Worm (Caenorhabditis elegans) whole organism, young adult: ENCODE measurements around the gene B0563.9.

Source experiments
- B0035.1 ChIP-seq: sonication (generic microtip); optimal IDR thresholded peaks from 2 replicates; lab custom pipeline; 2016; ENCODE audit warnings: missing genetic modification characterization, mild to moderate bottlenecking, missing compliant biosample characterization, missing genotype, missing genetic modification reagents
- B0336.3 ChIP-seq: fragments of 200-800 bp; sonication (Bioruptor generic); IDR thresholded peaks from 2 replicates; pipeline ENCODE4 v1.3.6; 2022; ENCODE audit warnings: missing genetic modification characterization, missing compliant biosample characterization
- F52B5.7 ChIP-seq: sonication (generic microtip); optimal IDR thresholded peaks from 2 replicates; lab custom pipeline; 2016; ENCODE audit warnings: mild to moderate bottlenecking, missing genetic modification characterization, missing compliant biosample characterization
- T26A5.8 ChIP-seq: sonication (generic microtip); optimal IDR thresholded peaks from 2 replicates; lab custom pipeline; 2016; ENCODE audit warnings: missing genetic modification characterization, missing compliant biosample characterization
- Y67H2A.10 ChIP-seq: fragments of 200-800 bp; sonication (Bioruptor generic); conservative IDR thresholded peaks from 2 replicates; pipeline ENCODE4 v1.3.6; 2022; ENCODE audit warnings: missing genetic modification reagents, missing genetic modification characterization, missing compliant biosample characterization
- akir-1 ChIP-seq: fragments of 200-800 bp; sonication (Bioruptor generic); optimal IDR thresholded peaks from 2 replicates; lab custom pipeline; 2018; ENCODE audit warnings: mild to moderate bottlenecking, missing genetic modification characterization, moderate library complexity, missing compliant biosample characterization
- attf-6 ChIP-seq: fragments of 200-800 bp; sonication (Bioruptor generic); IDR thresholded peaks from 2 replicates; pipeline ENCODE4 v1.3.6; 2022; ENCODE audit warnings: missing genetic modification reagents, missing genetic modification characterization, missing compliant biosample characterization
- bed-1 ChIP-seq: fragments of 200-800 bp; sonication (Bioruptor generic); IDR thresholded peaks from 2 replicates; pipeline ENCODE4 v1.3.6; 2022; ENCODE audit warnings: missing genetic modification reagents, missing genetic modification characterization, missing compliant biosample characterization
- bed-2 ChIP-seq: fragments of 200-800 bp; sonication (Bioruptor generic); IDR thresholded peaks from 2 replicates; pipeline ENCODE4 v1.3.6; 2022; ENCODE audit warnings: missing genetic modification reagents, missing genetic modification characterization, missing compliant biosample characterization
- ccch-3 ChIP-seq: fragments of 200-800 bp; sonication (Bioruptor generic); optimal IDR thresholded peaks from 2 replicates; lab custom pipeline; 2018; ENCODE audit warnings: mild to moderate bottlenecking, missing genetic modification characterization, missing compliant biosample characterization
- die-1 ChIP-seq: sonication (generic microtip); optimal IDR thresholded peaks from 2 replicates; lab custom pipeline; 2016; ENCODE audit warnings: missing genotype, mild to moderate bottlenecking, missing genetic modification characterization, missing compliant biosample characterization
- dpff-1 ChIP-seq: sonication (generic microtip); optimal IDR thresholded peaks from 2 replicates; lab custom pipeline; 2017; ENCODE audit warnings: mild to moderate bottlenecking, missing genetic modification characterization, missing compliant biosample characterization
- egl-44 ChIP-seq: fragments of 200-800 bp; sonication (Bioruptor generic); IDR thresholded peaks from 2 replicates; pipeline ENCODE4 v1.3.6; 2022; ENCODE audit warnings: missing genetic modification reagents, missing genetic modification characterization, missing compliant biosample characterization
- ets-4 ChIP-seq: fragments of 200-800 bp; sonication (Bioruptor generic); optimal IDR thresholded peaks from 2 replicates; lab custom pipeline; 2018; ENCODE audit warnings: mild to moderate bottlenecking, missing genetic modification characterization, missing compliant biosample characterization
- fkh-3 ChIP-seq: sonication (generic microtip); optimal IDR thresholded peaks from 2 replicates; lab custom pipeline; 2016; ENCODE audit warnings: mild to moderate bottlenecking, missing genetic modification characterization, missing compliant biosample characterization
- hlh-12 ChIP-seq: sonication (generic microtip); optimal IDR thresholded peaks from 2 replicates; lab custom pipeline; 2016; ENCODE audit warnings: missing genetic modification characterization, missing compliant biosample characterization
- hlh-26 ChIP-seq: fragments of 200-800 bp; sonication (Bioruptor generic); conservative IDR thresholded peaks from 2 replicates; pipeline ENCODE4 v1.3.6; 2022; ENCODE audit warnings: missing genetic modification reagents, missing genetic modification characterization, missing compliant biosample characterization
- lag-1 ChIP-seq: fragments of 200-800 bp; sonication (Bioruptor generic); IDR thresholded peaks from 2 replicates; pipeline ENCODE4 v1.3.6; 2022; ENCODE audit warnings: missing genetic modification reagents, missing genetic modification characterization, missing compliant biosample characterization
- let-526 ChIP-seq: fragments of 200-800 bp; sonication (Bioruptor generic); IDR thresholded peaks from 2 replicates; pipeline ENCODE4 v1.3.6; 2022; ENCODE audit warnings: missing genetic modification reagents, missing genetic modification characterization, missing compliant biosample characterization
- let-607 ChIP-seq, 2 experiments: fragments of 200-800 bp in 1 of 2; sonication (Bioruptor generic) in 1 of 2; sonication (generic microtip) in 1 of 2; optimal IDR thresholded peaks; 2 replicates each; lab custom pipeline; 2016 to 2018; ENCODE audit warnings: mild to moderate bottlenecking in 2 of 2, missing compliant biosample characterization in 2 of 2, missing genetic modification characterization in 2 of 2, moderate library complexity in 2 of 2, missing genotype in 1 of 2
- lin-26 ChIP-seq: fragments of 200-800 bp; sonication (Bioruptor generic); IDR thresholded peaks from 2 replicates; pipeline ENCODE4 v1.3.6; 2022; ENCODE audit warnings: missing genetic modification reagents, missing genetic modification characterization, missing compliant biosample characterization
- madf-8 ChIP-seq: fragments of 200-800 bp; sonication (Bioruptor generic); conservative IDR thresholded peaks from 2 replicates; pipeline ENCODE4 v1.3.6; 2022; ENCODE audit warnings: missing genetic modification reagents, missing genetic modification characterization, missing compliant biosample characterization
- mcd-1 ChIP-seq: fragments of 200-800 bp; sonication (Bioruptor generic); IDR thresholded peaks from 2 replicates; pipeline ENCODE4 v1.3.6; 2022; ENCODE audit warnings: missing genetic modification reagents, missing genetic modification characterization, missing compliant biosample characterization
- nfyb-1 ChIP-seq: fragments of 200-800 bp; sonication (Bioruptor generic); IDR thresholded peaks from 2 replicates; pipeline ENCODE4 v1.3.6; 2022; ENCODE audit warnings: missing genetic modification reagents, missing genetic modification characterization, missing compliant biosample characterization
- nhr-179 ChIP-seq: sonication (generic microtip); optimal IDR thresholded peaks from 2 replicates; lab custom pipeline; 2016; ENCODE audit warnings: mild to moderate bottlenecking, missing genetic modification characterization, missing compliant biosample characterization
- nhr-27 ChIP-seq: fragments of 200-800 bp; sonication (Bioruptor generic); optimal IDR thresholded peaks from 2 replicates; lab custom pipeline; 2018; ENCODE audit warnings: mild to moderate bottlenecking, missing genetic modification characterization, moderate library complexity, missing compliant biosample characterization
- rec-8 ChIP-seq, 2 experiments: sonication (generic microtip); optimal IDR thresholded peaks; 2 replicates each; lab custom pipeline; 2016; ENCODE audit warnings: mild to moderate bottlenecking in 2 of 2, missing genetic modification characterization in 2 of 2, missing genetic modification reagents in 2 of 2, missing genotype in 2 of 2, missing biosample characterization in 1 of 2, missing compliant biosample characterization in 1 of 2, moderate library complexity in 1 of 2
- sdz-38 ChIP-seq: sonication (generic microtip); optimal IDR thresholded peaks from 2 replicates; lab custom pipeline; 2016; ENCODE audit warnings: missing genotype, missing genetic modification characterization, missing compliant biosample characterization
- snpc-1.1 ChIP-seq: sonication (generic microtip); optimal IDR thresholded peaks from 2 replicates; lab custom pipeline; 2017; ENCODE audit warnings: missing genetic modification characterization, mild to moderate bottlenecking, missing compliant biosample characterization, antibody characterized with exemption, moderate library complexity, missing genotype, missing genetic modification reagents; ENCODE audit not compliant: insufficient read depth
- snpc-1.3 ChIP-seq: sonication (generic microtip); optimal IDR thresholded peaks from 2 replicates; lab custom pipeline; 2017; ENCODE audit warnings: missing genetic modification characterization, mild to moderate bottlenecking, missing compliant biosample characterization, antibody characterized with exemption, moderate library complexity, missing genotype, missing genetic modification reagents; ENCODE audit not compliant: insufficient read depth
- somi-1 ChIP-seq: fragments of 200-800 bp; sonication (Bioruptor generic); optimal IDR thresholded peaks from 2 replicates; lab custom pipeline; 2018; ENCODE audit warnings: mild to moderate bottlenecking, missing genetic modification characterization, missing compliant biosample characterization
- tbp1 ChIP-seq: fragments of 200-800 bp; sonication (Bioruptor generic); optimal IDR thresholded peaks from 2 replicates; lab custom pipeline; 2018; ENCODE audit warnings: mild to moderate bottlenecking, missing genetic modification characterization, missing compliant biosample characterization
- tlf-1 ChIP-seq: fragments of 200-800 bp; sonication (Bioruptor generic); optimal IDR thresholded peaks from 2 replicates; lab custom pipeline; 2018; ENCODE audit warnings: mild to moderate bottlenecking, missing genetic modification characterization, missing compliant biosample characterization
- unc-62 ChIP-seq: fragments of 150-350 bp; optimal IDR thresholded peaks from 2 replicates; lab custom pipeline; 2014; ENCODE audit warnings: missing biosample characterization, missing genetic modification reagents, missing genetic modification characterization
- xnd-1 ChIP-seq: sonication (generic microtip); optimal IDR thresholded peaks from 2 replicates; lab custom pipeline; 2016; ENCODE audit warnings: missing genotype, missing genetic modification reagents, missing genetic modification characterization, missing compliant biosample characterization
- zfh-2 ChIP-seq: fragments of 200-800 bp; sonication (Bioruptor generic); conservative IDR thresholded peaks from 2 replicates; pipeline ENCODE4 v1.3.6; 2022; ENCODE audit warnings: missing genetic modification reagents, missing genetic modification characterization, missing compliant biosample characterization
- zim-3 ChIP-seq: sonication (generic microtip); optimal IDR thresholded peaks from 2 replicates; lab custom pipeline; 2017; ENCODE audit warnings: mild to moderate bottlenecking, missing genetic modification characterization, moderate library complexity, missing compliant biosample characterization
- ztf-22 ChIP-seq: fragments of 200-800 bp; sonication (Bioruptor generic); optimal IDR thresholded peaks from 2 replicates; lab custom pipeline; 2018; ENCODE audit warnings: mild to moderate bottlenecking, missing genetic modification characterization, moderate library complexity, missing compliant biosample characterization
- ztf-26 ChIP-seq: sonication (generic microtip); optimal IDR thresholded peaks from 2 replicates; lab custom pipeline; 2017; ENCODE audit warnings: missing genetic modification characterization, missing compliant biosample characterization
- ztf-3 ChIP-seq: fragments of 200-800 bp; sonication (Bioruptor generic); optimal IDR thresholded peaks from 2 replicates; lab custom pipeline; 2018; ENCODE audit warnings: mild to moderate bottlenecking, missing genetic modification characterization, missing compliant biosample characterization
- ztf-6 ChIP-seq: fragments of 200-800 bp; sonication (Bioruptor generic); IDR thresholded peaks from 2 replicates; pipeline ENCODE4 v1.3.6; 2022; ENCODE audit warnings: missing genetic modification reagents, missing genetic modification characterization, missing compliant biosample characterization

B0563.9 gene

DNA sequence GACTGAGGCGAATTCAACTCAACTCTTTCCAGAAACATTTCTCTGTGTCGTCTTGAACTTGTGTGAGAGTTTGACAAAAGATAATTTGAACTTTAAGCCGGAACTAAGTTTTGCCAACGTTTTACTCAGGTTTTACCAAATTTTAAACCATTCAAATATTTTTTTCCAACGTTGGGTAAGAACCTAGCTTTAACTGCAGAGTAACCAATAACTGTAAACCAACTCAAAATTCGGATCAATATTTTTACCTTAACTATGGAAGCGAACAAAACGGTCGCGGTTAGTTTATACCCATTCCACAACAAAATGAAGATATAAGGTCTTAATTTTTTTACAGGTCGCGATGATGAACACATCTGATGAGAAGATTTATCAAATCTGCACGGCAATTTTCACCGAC lies 4.4 kb downstream of the B0563.9 start:
- TF ChIP-seq somi-1 (GFP tag; lab: Kevin White, UChicago) (no peak), F52B5.7 (tag; lab: Kevin White, UChicago) (no peak), ztf-6 (GFP tag; lab: Robert Waterston, UW) (no peak), lag-1 (no peak), hlh-26 (GFP tag; lab: Robert Waterston, UW) (no peak), let-607 (tag; optimal IDR thresholded peaks at IDR 0.05; lab: Kevin White, UChicago) (no peak), tlf-1 (GFP tag; lab: Kevin White, UChicago) (no peak), ztf-3 (no peak), tbp1 (GFP tag; lab: Kevin White, UChicago) (no peak), rec-8 (tag; optimal IDR thresholded peaks at IDR 0.05; lab: Kevin White, UChicago) (no peak)

DNA sequence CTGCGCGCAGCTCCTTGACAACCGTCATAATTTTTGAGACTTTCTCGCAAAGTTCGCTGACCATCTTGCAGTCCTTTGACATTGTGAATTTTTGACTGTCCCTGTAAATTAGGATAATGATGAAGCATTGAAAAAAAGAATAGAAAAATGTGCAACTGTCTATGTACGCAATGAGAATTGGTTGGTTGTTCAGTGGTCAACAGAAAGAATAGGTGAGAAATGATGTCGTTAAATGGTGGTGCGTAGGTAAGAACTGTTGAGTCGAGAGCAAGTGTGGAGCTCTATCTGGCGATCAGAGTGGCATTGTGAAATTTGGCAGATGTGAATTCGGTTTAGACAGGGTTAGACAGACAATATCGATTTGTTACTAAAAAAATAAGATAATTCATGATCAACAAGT lies 6.1 kb downstream of the B0563.9 start, which contains the start of gene B0563.8:
Gene B0563.8, minus strand, starts transcription at position 101 of the 400 bp plus-strand sequence.
- no peak for TF ChIP-seq ztf-26
- TF ChIP-seq xnd-1 (tag; lab: Kevin White, UChicago): no peak
- no peak for TF ChIP-seq Y67H2A.10 (GFP tag; lab: Robert Waterston, UW)
- TF ChIP-seq fkh-3 (tag; lab: Kevin White, UChicago): no peak
- TF ChIP-seq madf-8 (GFP tag; lab: Robert Waterston, UW): no peak
- TF ChIP-seq nfyb-1: no peak
- TF ChIP-seq bed-2 (GFP tag; lab: Robert Waterston, UW): no peak
- no peak for TF ChIP-seq sdz-38 (tag; lab: Kevin White, UChicago)
- no peak for TF ChIP-seq bed-1 (GFP tag; lab: Robert Waterston, UW)
- no peak for TF ChIP-seq snpc-1.3
- TF ChIP-seq attf-6: no peak
- TF ChIP-seq ets-4 (GFP tag; lab: Kevin White, UChicago): no peak
- TF ChIP-seq snpc-1.1 (tag; lab: Kevin White, UChicago): no peak
- no peak for TF ChIP-seq rec-8 (tag; optimal IDR thresholded peaks at IDR 0.05; lab: Kevin White, UChicago)
- TF ChIP-seq ztf-22 (GFP tag; lab: Kevin White, UChicago): no peak
- no peak for TF ChIP-seq hlh-12
- no peak for TF ChIP-seq unc-62 (GFP tag; lab: Kevin White, UChicago)
- no peak for TF ChIP-seq tlf-1 (GFP tag; lab: Kevin White, UChicago)
- TF ChIP-seq akir-1 (GFP tag; lab: Kevin White, UChicago): no peak

DNA sequence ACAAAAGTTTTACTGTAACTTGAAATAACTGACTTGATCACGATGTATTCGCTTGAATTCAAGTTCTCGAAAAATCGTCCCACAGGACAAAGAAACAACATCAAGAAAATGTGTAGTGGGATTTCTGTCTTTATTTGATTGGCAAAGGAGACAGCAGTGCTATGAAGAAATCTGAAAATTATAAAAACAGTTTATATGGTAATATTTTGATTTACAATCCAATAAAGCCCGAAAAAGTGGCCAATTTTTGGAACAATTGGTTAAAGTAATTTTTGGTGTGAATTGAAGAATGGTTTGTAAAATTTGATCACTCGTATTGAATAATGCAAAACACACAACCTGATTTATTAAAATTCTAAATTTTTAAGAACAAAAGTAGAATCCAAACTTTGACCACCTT lies 12.5 kb downstream of the B0563.9 start, which contains the start of gene Y81B9A.4:
Gene Y81B9A.4, minus strand, starts transcription at position 101 of the 400 bp plus-strand sequence.
- TF ChIP-seq lin-26 (no peak), madf-8 (GFP tag; lab: Robert Waterston, UW) (no peak), dpff-1 (no peak), ccch-3 (GFP tag; lab: Kevin White, UChicago) (no peak), ztf-26 (no peak), zfh-2 (GFP tag; lab: Robert Waterston, UW) (no peak), nhr-179 (tag; lab: Kevin White, UChicago) (no peak), B0035.1 (tag; lab: Kevin White, UChicago) (no peak), nhr-27 (tag; lab: Kevin White, UChicago) (no peak), mcd-1 (GFP tag; lab: Robert Waterston, UW) (no peak), egl-44 (GFP tag; lab: Robert Waterston, UW) (no peak), die-1 (tag; lab: Kevin White, UChicago) (no peak), B0336.3 (GFP tag; lab: Robert Waterston, UW) (no peak), T26A5.8 (no peak), fkh-3 (tag; lab: Kevin White, UChicago) (no peak), sdz-38 (tag; lab: Kevin White, UChicago) (no peak), let-526 (GFP tag; lab: Robert Waterston, UW) (no peak), zim-3 (tag; lab: Kevin White, UChicago) (no peak)
- TF ChIP-seq, all 124 proteins: peak for 0
